Fruit fly (Drosophila melanogaster) whole organism, adult: ENCODE data around the gene pst.

Source experiments
- CG11617 ChIP-seq: fragments of 200-800 bp; sonication (Bioruptor generic); optimal IDR thresholded peaks from 2 replicates; lab custom pipeline; 2017; ENCODE audit warnings: mild to moderate bottlenecking, missing biosample characterization, missing genetic modification reagents, missing genetic modification characterization
- CG12768 ChIP-seq: fragments of 200-800 bp; sonication (Bioruptor generic); optimal IDR thresholded peaks from 2 replicates; lab custom pipeline; 2017; ENCODE audit warnings: missing biosample characterization, missing genetic modification characterization, mild to moderate bottlenecking, moderate library complexity, missing genetic modification reagents
- CG14711 ChIP-seq: fragments of 200-800 bp; sonication (Bioruptor generic); optimal IDR thresholded peaks from 2 replicates; lab custom pipeline; 2018; ENCODE audit warnings: missing biosample characterization, mild to moderate bottlenecking, missing genetic modification characterization, moderate library complexity
- CG1620 ChIP-seq: fragments of 200-800 bp; sonication (Bioruptor generic); optimal IDR thresholded peaks from 2 replicates; lab custom pipeline; 2016; ENCODE audit warnings: missing biosample characterization, missing genetic modification characterization
- CG33017 ChIP-seq: fragments of 200-800 bp; sonication (Bioruptor generic); optimal IDR thresholded peaks from 2 replicates; lab custom pipeline; 2018; ENCODE audit warnings: missing biosample characterization, mild to moderate bottlenecking, missing genetic modification characterization, moderate library complexity
- CG5204 ChIP-seq: fragments of 200-800 bp; sonication (Bioruptor generic); optimal IDR thresholded peaks from 2 replicates; lab custom pipeline; 2016; ENCODE audit warnings: missing biosample characterization, missing genetic modification characterization
- CG7045 ChIP-seq: fragments of 200-800 bp; sonication (Bioruptor generic); optimal IDR thresholded peaks from 2 replicates; lab custom pipeline; 2017; ENCODE audit warnings: missing biosample characterization, mild to moderate bottlenecking, missing genetic modification characterization
- CG7101 ChIP-seq: fragments of 200-800 bp; sonication (Bioruptor generic); optimal IDR thresholded peaks from 2 replicates; lab custom pipeline; 2018; ENCODE audit warnings: missing biosample characterization, mild to moderate bottlenecking, missing genetic modification characterization, moderate library complexity
- Clk ChIP-seq: fragments of 200-800 bp; sonication (Bioruptor generic); optimal IDR thresholded peaks from 2 replicates; lab custom pipeline; 2017; ENCODE audit warnings: missing biosample characterization, missing genetic modification characterization
- Crg-1 ChIP-seq: fragments of 200-800 bp; sonication (Bioruptor generic); optimal IDR thresholded peaks from 2 replicates; lab custom pipeline; 2016; ENCODE audit warnings: missing biosample characterization, missing genetic modification characterization
- Hr96 ChIP-seq: fragments of 200-800 bp; sonication (Bioruptor generic); optimal IDR thresholded peaks from 2 replicates; lab custom pipeline; 2016; ENCODE audit warnings: missing biosample characterization, missing genetic modification characterization
- Mnt ChIP-seq: fragments of 200-800 bp; sonication (Bioruptor generic); optimal IDR thresholded peaks from 2 replicates; lab custom pipeline; 2016; ENCODE audit warnings: missing biosample characterization, mild to moderate bottlenecking, missing genetic modification characterization
- bab1 ChIP-seq: fragments of 200-800 bp; sonication (Bioruptor generic); optimal IDR thresholded peaks from 3 replicates; lab custom pipeline; 2019; ENCODE audit warnings: missing biosample characterization, mild to moderate bottlenecking, missing genetic modification characterization, moderate library complexity
- cic ChIP-seq: fragments of 200-800 bp; sonication (Bioruptor generic); optimal IDR thresholded peaks from 2 replicates; lab custom pipeline; 2017; ENCODE audit warnings: missing biosample characterization, mild to moderate bottlenecking, missing genetic modification characterization, moderate library complexity
- cnc ChIP-seq, 2 experiments: fragments of >200 bp; optimal IDR thresholded peaks; 2 replicates each; lab custom pipeline; 2017
- kay ChIP-seq: fragments of 200-800 bp; sonication (Bioruptor generic); peaks from one replicate; lab custom pipeline; 2016; ENCODE audit warnings: missing biosample characterization, missing genetic modification characterization, borderline replicate concordance
- ovo ChIP-seq: fragments of 200-800 bp; sonication (Bioruptor generic); optimal IDR thresholded peaks from 2 replicates; lab custom pipeline; 2016; ENCODE audit warnings: missing biosample characterization, missing genetic modification characterization
- pad ChIP-seq: fragments of 200-800 bp; sonication (Bioruptor generic); optimal IDR thresholded peaks from 3 replicates; lab custom pipeline; 2017; ENCODE audit warnings: missing biosample characterization, missing genetic modification characterization, mild to moderate bottlenecking, moderate library complexity, missing genetic modification reagents
- tj ChIP-seq: fragments of 200-800 bp; sonication (Bioruptor generic); optimal IDR thresholded peaks from 3 replicates; lab custom pipeline; 2017; ENCODE audit warnings: missing biosample characterization, mild to moderate bottlenecking, missing genetic modification characterization, moderate library complexity
- toe ChIP-seq: fragments of 200-800 bp; sonication (Bioruptor generic); optimal IDR thresholded peaks from 2 replicates; lab custom pipeline; 2016; ENCODE audit warnings: missing biosample characterization, missing genetic modification characterization

The pst gene

dm6 chr3L:7359827-7360323 lies at the start of gene pst:
Gene pst, minus strand, starts transcription at chr3L:7360263.
- TF ChIP-seq Mnt (GFP tag; lab: Kevin White, UChicago) (peak; percentile 56), CG33017 (tag; lab: Kevin White, UChicago) (peak; percentile 12), CG7101 (tag; lab: Kevin White, UChicago) (peak; percentile 43), cic (GFP tag; lab: Kevin White, UChicago) (no peak), CG11617 (GFP tag; lab: Kevin White, UChicago) (peak; percentile 39), CG1620 (GFP tag; lab: Kevin White, UChicago) (peak; percentile 46), bab1 (peak; percentile 10), ovo (no peak), kay (GFP tag; lab: Kevin White, UChicago) (no peak), Hr96 (GFP tag; lab: Kevin White, UChicago) (peak; percentile 53), toe (no peak), CG14711 (no peak)

- TF ChIP-seq tj (GFP tag; lab: Kevin White, UChicago) (no peak), cnc (optimal IDR thresholded peaks at IDR 0.05; lab: Kevin White, UChicago) (no peak), Hr96 (GFP tag; lab: Kevin White, UChicago) (no peak), kay (GFP tag; lab: Kevin White, UChicago) (no peak), CG7045 (GFP tag; lab: Kevin White, UChicago) (no peak), pad (GFP tag; lab: Kevin White, UChicago) (no peak), cic (GFP tag; lab: Kevin White, UChicago) (no peak), CG33017 (tag; lab: Kevin White, UChicago) (no peak), bab1 (no peak), Mnt (GFP tag; lab: Kevin White, UChicago) (no peak), Crg-1 (GFP tag; lab: Kevin White, UChicago) (no peak), toe (no peak), CG14711 (no peak), CG5204 (GFP tag; lab: Kevin White, UChicago) (no peak), ovo (no peak), CG7101 (tag; lab: Kevin White, UChicago) (no peak), CG12768 (GFP tag; lab: Kevin White, UChicago) (no peak), Clk (GFP tag; lab: Kevin White, UChicago) (no peak)
These were observed 44.0 kb upstream of the pst start, which contains the start of gene CG8560 for dm6 chr3L:7404081-7404480. Gene CG8560, minus strand, starts transcription at chr3L:7404181.

dm6 chr3L:7401972-7402371 lies 41.9 kb upstream of the pst start:
- TF ChIP-seq CG14711 = no peak
- TF ChIP-seq cic (GFP tag; lab: Kevin White, UChicago) = no peak
- TF ChIP-seq CG1620 (GFP tag; lab: Kevin White, UChicago) = no peak
- no peak for TF ChIP-seq CG5204 (GFP tag; lab: Kevin White, UChicago)
- TF ChIP-seq CG12768 (GFP tag; lab: Kevin White, UChicago) = no peak
- TF ChIP-seq Clk (GFP tag; lab: Kevin White, UChicago) = no peak
- no peak for TF ChIP-seq tj (GFP tag; lab: Kevin White, UChicago)
- no peak for TF ChIP-seq Hr96 (GFP tag; lab: Kevin White, UChicago)
- no peak for TF ChIP-seq pad (GFP tag; lab: Kevin White, UChicago)
- no peak for TF ChIP-seq Mnt (GFP tag; lab: Kevin White, UChicago)
- TF ChIP-seq CG7045 (GFP tag; lab: Kevin White, UChicago) = no peak
- TF ChIP-seq CG11617 (GFP tag; lab: Kevin White, UChicago) = no peak
- no peak for TF ChIP-seq toe
- TF ChIP-seq kay (GFP tag; lab: Kevin White, UChicago) = no peak
- no peak for TF ChIP-seq CG33017 (tag; lab: Kevin White, UChicago)

- TF ChIP-seq Clk (GFP tag; lab: Kevin White, UChicago) (no peak), tj (GFP tag; lab: Kevin White, UChicago) (no peak), cic (GFP tag; lab: Kevin White, UChicago) (no peak), Crg-1 (GFP tag; lab: Kevin White, UChicago) (no peak), CG5204 (GFP tag; lab: Kevin White, UChicago) (no peak), kay (GFP tag; lab: Kevin White, UChicago) (no peak), cnc (optimal IDR thresholded peaks at IDR 0.05; lab: Kevin White, UChicago) (no peak), CG33017 (tag; lab: Kevin White, UChicago) (no peak), Mnt (GFP tag; lab: Kevin White, UChicago) (no peak), ovo (no peak), pad (GFP tag; lab: Kevin White, UChicago) (no peak)
These were observed 39.7 kb upstream of the pst start, which contains the start of gene CG18417 for dm6 chr3L:7399770-7400169. Gene CG18417, plus strand, starts transcription at chr3L:7400070.

dm6 chr3L:7397979-7398378 lies 37.9 kb upstream of the pst start, which contains the start of gene CG8562:
Gene CG8562, plus strand, starts transcription at chr3L:7398285.
- TF ChIP-seq toe (no peak), Clk (GFP tag; lab: Kevin White, UChicago) (no peak)

- no peak for TF ChIP-seq CG11617 (GFP tag; lab: Kevin White, UChicago)
- no peak for TF ChIP-seq CG7045 (GFP tag; lab: Kevin White, UChicago)
- TF ChIP-seq Crg-1 (GFP tag; lab: Kevin White, UChicago) = no peak
- no peak for TF ChIP-seq CG33017 (tag; lab: Kevin White, UChicago)
- no peak for TF ChIP-seq Clk (GFP tag; lab: Kevin White, UChicago)
- no peak for TF ChIP-seq bab1
- no peak for TF ChIP-seq toe
- TF ChIP-seq CG1620 (GFP tag; lab: Kevin White, UChicago) = no peak
- TF ChIP-seq ovo = no peak
- TF ChIP-seq CG7101 (tag; lab: Kevin White, UChicago) = no peak
- no peak for TF ChIP-seq kay (GFP tag; lab: Kevin White, UChicago)
- TF ChIP-seq Hr96 (GFP tag; lab: Kevin White, UChicago) = no peak
- TF ChIP-seq CG12768 (GFP tag; lab: Kevin White, UChicago) = no peak
These were observed 36.0 kb upstream of the pst start, which contains the start of gene CG32379 for dm6 chr3L:7396055-7396454. Gene CG32379, plus strand, starts transcription at chr3L:7396355.
